Worm (Caenorhabditis elegans): ENCODE measurements around the gene srbc-24.
"Not testable (repeated sequence)": the region's sequence is repeated elsewhere in the genome, so short reads cannot be mapped to it uniquely, and the experiment has no call there.

The srbc-24 gene

ce11 chrV:2126554-2126953 lies 25.0 kb upstream of the srbc-24 start:
- TF ChIP-seq T22C8.4 (GFP tag; IDR thresholded peaks at IDR 0.05) = 0 out of 2 replicates have a peak, but pooled peaks have one; percentile 19
- no peak for TF ChIP-seq tab-1 (GFP tag; IDR thresholded peaks at IDR 0.05)

- TF ChIP-seq T22C8.4 (GFP tag; IDR thresholded peaks at IDR 0.05) = 0 out of 2 replicates have a peak, but pooled peaks have one; percentile 3
- peak; percentile 22; the same call in 1 of the 2 replicates for TF ChIP-seq flt-1 (GFP tag; IDR thresholded peaks at IDR 0.05)
- no peak for TF ChIP-seq klf-2 (GFP tag; conservative IDR thresholded peaks at IDR 0.05)
- peak; percentile 49 for TF ChIP-seq cog-1 (tag; optimal IDR thresholded peaks at IDR 0.05)
Measured at ce11 chrV:2126996-2127585, 24.5 kb upstream of the srbc-24 start, which contains the start of gene ldp-1. Gene ldp-1 (plus strand): TSS chrV:2127535.

- TF ChIP-seq ztf-23 (GFP tag; IDR thresholded peaks at IDR 0.05) = 0 out of 2 replicates have a peak, but pooled peaks have one; percentile 17
- no peak for TF ChIP-seq tab-1 (GFP tag; IDR thresholded peaks at IDR 0.05)
Measured at ce11 chrV:2132675-2133074, 18.9 kb upstream of the srbc-24 start.

ce11 chrV:2133512-2133911 lies 18.0 kb upstream of the srbc-24 start:
- TF ChIP-seq T22C8.4 (GFP tag; IDR thresholded peaks at IDR 0.05) (no peak), tab-1 (GFP tag; IDR thresholded peaks at IDR 0.05) (no peak), ztf-29 (GFP tag; IDR thresholded peaks at IDR 0.05) (no peak), ztf-23 (GFP tag; IDR thresholded peaks at IDR 0.05) (no peak), flt-1 (GFP tag; IDR thresholded peaks at IDR 0.05) (no peak), med-1 (GFP tag; optimal IDR thresholded peaks at IDR 0.05; ENCODE audit: insufficient read depth) (no peak), ref-1 (GFP tag; conservative IDR thresholded peaks at IDR 0.05) (no peak), cog-1 (tag; optimal IDR thresholded peaks at IDR 0.05) (no peak)

- TF ChIP-seq T22C8.4 (GFP tag; IDR thresholded peaks at IDR 0.05) = no peak
- no peak for TF ChIP-seq cog-1 (tag; optimal IDR thresholded peaks at IDR 0.05)
- no peak for TF ChIP-seq ref-1 (GFP tag; conservative IDR thresholded peaks at IDR 0.05)
- TF ChIP-seq tab-1 (GFP tag; IDR thresholded peaks at IDR 0.05) = no peak
- TF ChIP-seq klf-2 (GFP tag; conservative IDR thresholded peaks at IDR 0.05) = no peak
- TF ChIP-seq ztf-23 (GFP tag; IDR thresholded peaks at IDR 0.05) = no peak
- TF ChIP-seq ztf-29 (GFP tag; IDR thresholded peaks at IDR 0.05) = no peak
- TF ChIP-seq med-1 (GFP tag; optimal IDR thresholded peaks at IDR 0.05; ENCODE audit: insufficient read depth) = no peak
- no peak for TF ChIP-seq flt-1 (GFP tag; IDR thresholded peaks at IDR 0.05)
Measured at ce11 chrV:2134340-2134739, 17.2 kb upstream of the srbc-24 start.

- TF ChIP-seq tab-1 (GFP tag; IDR thresholded peaks at IDR 0.05) (no peak), T22C8.4 (GFP tag; IDR thresholded peaks at IDR 0.05) (no peak), cog-1 (tag; optimal IDR thresholded peaks at IDR 0.05) (no peak)
Measured at ce11 chrV:2135323-2135722, 16.2 kb upstream of the srbc-24 start.

- no peak for TF ChIP-seq ztf-23 (GFP tag; IDR thresholded peaks at IDR 0.05)
- no peak for TF ChIP-seq klf-2 (GFP tag; conservative IDR thresholded peaks at IDR 0.05)
- no peak for TF ChIP-seq flt-1 (GFP tag; IDR thresholded peaks at IDR 0.05)
- no peak for TF ChIP-seq med-1 (GFP tag; optimal IDR thresholded peaks at IDR 0.05; ENCODE audit: insufficient read depth)
- no peak for TF ChIP-seq ztf-29 (GFP tag; IDR thresholded peaks at IDR 0.05)
- TF ChIP-seq ref-1 (GFP tag; conservative IDR thresholded peaks at IDR 0.05) = no peak
- TF ChIP-seq T22C8.4 (GFP tag; IDR thresholded peaks at IDR 0.05) = no peak
- TF ChIP-seq tab-1 (GFP tag; IDR thresholded peaks at IDR 0.05) = no peak
- no peak for TF ChIP-seq cog-1 (tag; optimal IDR thresholded peaks at IDR 0.05)
Measured at ce11 chrV:2137010-2137409, 14.5 kb upstream of the srbc-24 start.

- TF ChIP-seq tab-1 (GFP tag; IDR thresholded peaks at IDR 0.05) = no peak
- TF ChIP-seq klf-2 (GFP tag; conservative IDR thresholded peaks at IDR 0.05) = no peak
- TF ChIP-seq cog-1 (tag; optimal IDR thresholded peaks at IDR 0.05) = no peak
- TF ChIP-seq med-1 (GFP tag; optimal IDR thresholded peaks at IDR 0.05; ENCODE audit: insufficient read depth) = no peak
- TF ChIP-seq ztf-29 (GFP tag; IDR thresholded peaks at IDR 0.05) = no peak
- no peak for TF ChIP-seq flt-1 (GFP tag; IDR thresholded peaks at IDR 0.05)
- no peak for TF ChIP-seq ref-1 (GFP tag; conservative IDR thresholded peaks at IDR 0.05)
- TF ChIP-seq ztf-23 (GFP tag; IDR thresholded peaks at IDR 0.05) = no peak
- no peak for TF ChIP-seq T22C8.4 (GFP tag; IDR thresholded peaks at IDR 0.05)
Measured at ce11 chrV:2138287-2138686, 13.3 kb upstream of the srbc-24 start.

ce11 chrV:2139918-2140317 lies 11.6 kb upstream of the srbc-24 start, which contains the start of gene F22F7.7:
Gene F22F7.7 (minus strand): TSS chrV:2140042.
- TF ChIP-seq ztf-23 (GFP tag; IDR thresholded peaks at IDR 0.05) (no peak), ref-1 (GFP tag; conservative IDR thresholded peaks at IDR 0.05) (no peak), tab-1 (GFP tag; IDR thresholded peaks at IDR 0.05) (no peak), klf-2 (GFP tag; conservative IDR thresholded peaks at IDR 0.05) (no peak), ztf-29 (GFP tag; IDR thresholded peaks at IDR 0.05) (no peak), med-1 (GFP tag; optimal IDR thresholded peaks at IDR 0.05; ENCODE audit: insufficient read depth) (no peak), T22C8.4 (GFP tag; IDR thresholded peaks at IDR 0.05) (no peak), cog-1 (tag; optimal IDR thresholded peaks at IDR 0.05) (no peak), flt-1 (GFP tag; IDR thresholded peaks at IDR 0.05) (no peak)

ce11 chrV:2144408-2144807 lies 7.2 kb upstream of the srbc-24 start, which contains the start of gene F22F7.12:
Gene F22F7.12 (minus strand): TSS chrV:2144508.
- not testable (repeated sequence) for TF ChIP-seq ref-1 (GFP tag; conservative IDR thresholded peaks at IDR 0.05); ztf-29 (GFP tag; IDR thresholded peaks at IDR 0.05); T22C8.4 (GFP tag; IDR thresholded peaks at IDR 0.05)

- no peak for TF ChIP-seq med-1 (GFP tag; optimal IDR thresholded peaks at IDR 0.05; ENCODE audit: insufficient read depth)
Measured at ce11 chrV:2146044-2146443, 5.5 kb upstream of the srbc-24 start, which contains the start of gene str-52. Gene str-52 (minus strand): TSS chrV:2146144.
